Worm (Caenorhabditis elegans) whole organism, L4/young adult: ENCODE measurements around the gene clpp-1.

Source experiments
- W03F9.2 ChIP-seq: fragments of 150-350 bp; optimal IDR thresholded peaks from 2 replicates; lab custom pipeline; 2014; ENCODE audit warnings: missing biosample characterization, missing genetic modification characterization
- dao-5 ChIP-seq: sonication (generic microtip); optimal IDR thresholded peaks from 2 replicates; lab custom pipeline; 2016; ENCODE audit warnings: missing genotype, missing genetic modification characterization, moderate library complexity, missing compliant biosample characterization
- him-1 ChIP-seq: sonication (generic microtip); optimal IDR thresholded peaks from 2 replicates; lab custom pipeline; 2016; ENCODE audit warnings: missing genotype, missing genetic modification reagents, missing genetic modification characterization, missing compliant biosample characterization

DNA sequence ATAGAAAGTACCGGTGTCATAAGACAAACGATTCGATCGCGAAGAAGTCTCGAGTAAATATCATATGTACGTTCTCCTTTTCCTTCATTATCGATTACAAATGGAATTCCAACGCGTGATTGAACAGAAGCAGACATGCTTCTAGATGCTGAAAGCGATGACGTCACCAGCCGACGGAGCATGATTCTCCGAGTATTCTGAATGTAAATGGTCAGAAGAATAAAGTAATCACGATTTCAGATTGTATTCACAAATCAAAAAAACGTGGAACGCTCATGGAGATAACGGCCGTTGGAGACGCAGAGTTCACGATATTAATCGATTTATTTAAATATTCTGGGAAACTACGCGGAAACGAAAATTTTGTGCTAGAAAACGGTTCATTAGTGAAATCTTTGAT is at the start of gene clpp-1:
- TF ChIP-seq him-1 (tag; lab: Kevin White, UChicago), result no peak
- no peak for TF ChIP-seq dao-5 (tag; lab: Kevin White, UChicago)
- TF ChIP-seq W03F9.2 (tag; lab: Kevin White, UChicago), result no peak
